Fruit fly (Drosophila melanogaster): Measurements from ENCODE around the gene CG8010.

The CG8010 gene

dm6 chrX:19268484-19269068 lies at the start of gene CG8010:
Gene CG8010 (minus strand): TSS chrX:19268896.
- TF ChIP-seq pros (GFP tag; optimal IDR thresholded peaks at IDR 0.05) (no peak), eyg (GFP tag; optimal IDR thresholded peaks at IDR 0.05) (no peak), CG14965 (GFP tag; optimal IDR thresholded peaks at IDR 0.05; ENCODE audit: borderline replicate concordance) (no peak), ac (GFP tag; optimal IDR thresholded peaks at IDR 0.05) (no peak), CG1529 (GFP tag; optimal IDR thresholded peaks at IDR 0.05) (no peak), CG13424 (tag; optimal IDR thresholded peaks at IDR 0.05) (no peak), Rfx (GFP tag; IDR thresholded peaks at IDR 0.05) (peak; percentile 57), CG7928 (GFP tag; optimal IDR thresholded peaks at IDR 0.05) (peak; percentile 99), CG1792 (GFP tag; optimal IDR thresholded peaks at IDR 0.05) (no peak), sens-2 (GFP tag; IDR thresholded peaks at IDR 0.05) (no peak), CG4282 (GFP tag; optimal IDR thresholded peaks at IDR 0.05) (no peak), Ets97D (GFP tag; optimal IDR thresholded peaks at IDR 0.05) (peak; percentile 11), cad (GFP tag; optimal IDR thresholded peaks at IDR 0.05) (no peak), CG17385 (GFP tag; optimal IDR thresholded peaks at IDR 0.05) (no peak), Dp (GFP tag; optimal IDR thresholded peaks at IDR 0.05) (peak; percentile 89), hth (optimal IDR thresholded peaks at IDR 0.05) (no peak), Awh (GFP tag; IDR thresholded peaks at IDR 0.05) (no peak), psq (GFP tag; optimal IDR thresholded peaks at IDR 0.05) (no peak), crp (GFP tag; optimal IDR thresholded peaks at IDR 0.05) (peak in 1 of 2 experiments; percentile 82), dm (GFP tag; optimal IDR thresholded peaks at IDR 0.05) (peak; percentile 78), Atf6 (GFP tag; IDR thresholded peaks at IDR 0.05) (peak; percentile 32; the same call in 1 of the 2 replicates), CG13123 (GFP tag; optimal IDR thresholded peaks at IDR 0.05) (no peak), phol (tag; optimal IDR thresholded peaks at IDR 0.05) (peak; percentile 4), lilli (GFP tag; optimal IDR thresholded peaks at IDR 0.05) (peak; percentile 41), CG12155 (GFP tag; optimal IDR thresholded peaks at IDR 0.05) (peak; percentile 68), CG13287 (GFP tag; IDR thresholded peaks at IDR 0.05; ENCODE audit: partially characterized antibody) (peak; percentile 73), tup (GFP tag; optimal IDR thresholded peaks at IDR 0.05) (no peak), CTCF (GFP tag; optimal IDR thresholded peaks at IDR 0.05) (peak; percentile 16), CG11504 (tag; optimal IDR thresholded peaks at IDR 0.05) (no peak), ranshi (GFP tag; IDR thresholded peaks at IDR 0.05) (0 out of 2 replicates have a peak, but pooled peaks have one; percentile 34), wor (GFP tag; IDR thresholded peaks at IDR 0.05) (no peak), CG11696 (GFP tag; IDR thresholded peaks at IDR 0.05) (no peak), Ssrp (tag; optimal IDR thresholded peaks at IDR 0.05) (no peak), stwl (tag; optimal IDR thresholded peaks at IDR 0.05) (peak; percentile 47), fu2 (GFP tag; optimal IDR thresholded peaks at IDR 0.05) (peak; percentile 7), PHDP (tag; optimal IDR thresholded peaks at IDR 0.05) (no peak), rib (GFP tag; IDR thresholded peaks at IDR 0.05) (peak; percentile 55; the same call in 1 of the 2 replicates), CG3281 (GFP tag; optimal IDR thresholded peaks at IDR 0.05) (peak; percentile 44), sens (GFP tag) (peak; percentile 46), Mad (GFP tag; optimal IDR thresholded peaks at IDR 0.05) (no peak), HmgZ (tag; optimal IDR thresholded peaks at IDR 0.05) (peak; percentile 56), fd102C (GFP tag; optimal IDR thresholded peaks at IDR 0.05) (no peak), sob (GFP tag; IDR thresholded peaks at IDR 0.05) (0 out of 2 replicates have a peak, but pooled peaks have one; percentile 24), CG4424 (GFP tag; optimal IDR thresholded peaks at IDR 0.05) (no peak), MBD-R2 (GFP tag; IDR thresholded peaks at IDR 0.05) (peak; percentile 89), MTF-1 (GFP tag; optimal IDR thresholded peaks at IDR 0.05; ENCODE audit: borderline replicate concordance) (no peak), CG14441 (GFP tag; IDR thresholded peaks at IDR 0.05) (0 out of 2 replicates have a peak, but pooled peaks have one; percentile 16), Gug (GFP tag; IDR thresholded peaks at IDR 0.05) (0 out of 4 replicates have a peak, but pooled peaks have one; percentile 13), Fer1 (GFP tag; optimal IDR thresholded peaks at IDR 0.05) (peak; percentile 65), CG11456 (GFP tag; IDR thresholded peaks at IDR 0.05) (peak; percentile 39; the same call in 1 of the 3 replicates), CG4617 (GFP tag; optimal IDR thresholded peaks at IDR 0.05; ENCODE audit: borderline replicate concordance) (peak; percentile 32)
